Worm (Caenorhabditis elegans) whole organism, young adult: ENCODE measurements around the gene F48F5.8.

Source experiments
- B0019.2 ChIP-seq: fragments of 200-800 bp; sonication (Bioruptor generic); conservative IDR thresholded peaks from 2 replicates; pipeline ENCODE4 v1.3.6; 2022; ENCODE audit warnings: missing genetic modification reagents, missing genetic modification characterization, missing compliant biosample characterization
- C06A6.2 ChIP-seq: fragments of 200-800 bp; sonication (Bioruptor generic); conservative IDR thresholded peaks from 2 replicates; pipeline ENCODE4 v1.3.6; 2022; ENCODE audit warnings: missing genetic modification characterization, missing compliant biosample characterization
- C17E4.6 ChIP-seq: fragments of 200-800 bp; sonication (Bioruptor generic); IDR thresholded peaks from 2 replicates; pipeline ENCODE4 v1.3.6; 2022; ENCODE audit warnings: missing genetic modification reagents, missing genetic modification characterization, missing compliant biosample characterization
- F22D6.2 ChIP-seq: sonication (generic microtip); optimal IDR thresholded peaks from 2 replicates; lab custom pipeline; 2016; ENCODE audit warnings: mild to moderate bottlenecking, missing genetic modification characterization, missing compliant biosample characterization
- F23B12.7 ChIP-seq: sonication (generic microtip); optimal IDR thresholded peaks from 2 replicates; lab custom pipeline; 2017; ENCODE audit warnings: missing genetic modification characterization, mild to moderate bottlenecking, missing compliant biosample characterization, antibody characterized with exemption, moderate library complexity; ENCODE audit not compliant: insufficient read depth
- F37B4.10 ChIP-seq: fragments of 200-800 bp; sonication (Bioruptor generic); IDR thresholded peaks from 2 replicates; pipeline ENCODE4 v1.3.6; 2022; ENCODE audit warnings: missing genetic modification characterization, missing compliant biosample characterization
- F39B2.1 ChIP-seq: fragments of 200-800 bp; sonication (Bioruptor generic); IDR thresholded peaks from 2 replicates; pipeline ENCODE4 v1.3.6; 2022; ENCODE audit warnings: missing genetic modification reagents, missing genetic modification characterization, missing compliant biosample characterization
- K11D2.4 ChIP-seq: fragments of 200-800 bp; sonication (Bioruptor generic); IDR thresholded peaks from 2 replicates; pipeline ENCODE4 v1.3.6; 2022; ENCODE audit warnings: missing genetic modification reagents, missing genetic modification characterization, missing compliant biosample characterization
- K12H6.12 ChIP-seq: fragments of 200-800 bp; sonication (Bioruptor generic); optimal IDR thresholded peaks from 2 replicates; lab custom pipeline; 2018; ENCODE audit warnings: mild to moderate bottlenecking, missing genetic modification characterization, missing compliant biosample characterization
- T07F8.4 ChIP-seq: sonication (generic microtip); optimal IDR thresholded peaks from 2 replicates; lab custom pipeline; 2016; ENCODE audit warnings: mild to moderate bottlenecking, missing genetic modification characterization, moderate library complexity, missing compliant biosample characterization
- Y53F4B.3 ChIP-seq: fragments of 200-800 bp; sonication (Bioruptor generic); IDR thresholded peaks from 2 replicates; pipeline ENCODE4 v1.3.6; 2022; ENCODE audit warnings: missing genetic modification reagents, missing genetic modification characterization, missing compliant biosample characterization
- Y53G8AR.9 ChIP-seq: fragments of 200-800 bp; sonication (Bioruptor generic); conservative IDR thresholded peaks from 2 replicates; pipeline ENCODE4 v1.3.6; 2022; ENCODE audit warnings: missing genetic modification reagents, missing genetic modification characterization, missing compliant biosample characterization
- Y56A3A.18 ChIP-seq: fragments of 200-800 bp; sonication (Bioruptor generic); IDR thresholded peaks from 2 replicates; pipeline ENCODE4 v1.3.6; 2022; ENCODE audit warnings: missing genetic modification reagents, missing genetic modification characterization, missing compliant biosample characterization
- Y67H2A.10 ChIP-seq: fragments of 200-800 bp; sonication (Bioruptor generic); conservative IDR thresholded peaks from 2 replicates; pipeline ENCODE4 v1.3.6; 2022; ENCODE audit warnings: missing genetic modification reagents, missing genetic modification characterization, missing compliant biosample characterization
- aptf-2 ChIP-seq: fragments of 200-800 bp; sonication (Bioruptor generic); conservative IDR thresholded peaks from 2 replicates; pipeline ENCODE4 v1.3.6; 2022; ENCODE audit warnings: missing genetic modification reagents, missing genetic modification characterization, missing compliant biosample characterization
- atf-7 ChIP-seq: sonication (generic microtip); optimal IDR thresholded peaks from 2 replicates; lab custom pipeline; 2017; ENCODE audit warnings: mild to moderate bottlenecking, missing genetic modification characterization, missing compliant biosample characterization
- attf-5 ChIP-seq: fragments of 200-800 bp; sonication (Bioruptor generic); optimal IDR thresholded peaks from 2 replicates; lab custom pipeline; 2018; ENCODE audit warnings: mild to moderate bottlenecking, missing genetic modification characterization, missing compliant biosample characterization
- ccch-3 ChIP-seq: fragments of 200-800 bp; sonication (Bioruptor generic); optimal IDR thresholded peaks from 2 replicates; lab custom pipeline; 2018; ENCODE audit warnings: mild to moderate bottlenecking, missing genetic modification characterization, missing compliant biosample characterization
- cebp-1 ChIP-seq, 2 experiments: fragments of 200-800 bp in 1 of 2; sonication (Bioruptor generic) in 1 of 2; sonication (generic microtip) in 1 of 2; IDR thresholded peaks in 1 of 2; optimal IDR thresholded peaks in 1 of 2; 2 replicates each; pipeline versions ENCODE4 v1.3.6 to Lab custom; 2017 to 2022; ENCODE audit warnings: missing compliant biosample characterization in 2 of 2, missing genetic modification characterization in 2 of 2, mild to moderate bottlenecking in 1 of 2, missing genetic modification reagents in 1 of 2, moderate library complexity in 1 of 2
- cebp-2 ChIP-seq: fragments of 200-800 bp; sonication (Bioruptor generic); IDR thresholded peaks from 2 replicates; pipeline ENCODE4 v1.3.6; 2022; ENCODE audit warnings: missing genetic modification characterization, missing compliant biosample characterization
- chd-7 ChIP-seq: sonication (generic microtip); optimal IDR thresholded peaks from 2 replicates; lab custom pipeline; 2016; ENCODE audit warnings: mild to moderate bottlenecking, missing genetic modification characterization, moderate library complexity, missing compliant biosample characterization
- die-1 ChIP-seq: sonication (generic microtip); optimal IDR thresholded peaks from 2 replicates; lab custom pipeline; 2016; ENCODE audit warnings: missing genotype, mild to moderate bottlenecking, missing genetic modification characterization, missing compliant biosample characterization
- dox-1 ChIP-seq: fragments of 200-800 bp; sonication (Bioruptor generic); IDR thresholded peaks from 2 replicates; pipeline ENCODE4 v1.3.6; 2022; ENCODE audit warnings: missing genetic modification reagents, missing genetic modification characterization, missing compliant biosample characterization
- dpl-1 ChIP-seq: fragments of 150-350 bp; optimal IDR thresholded peaks from 2 replicates; lab custom pipeline; 2014; ENCODE audit warnings: missing biosample characterization, missing genetic modification reagents, missing genetic modification characterization
- ets-4 ChIP-seq: fragments of 200-800 bp; sonication (Bioruptor generic); optimal IDR thresholded peaks from 2 replicates; lab custom pipeline; 2018; ENCODE audit warnings: mild to moderate bottlenecking, missing genetic modification characterization, missing compliant biosample characterization
- hmg-1.2 ChIP-seq: fragments of 200-800 bp; sonication (Bioruptor generic); IDR thresholded peaks from 2 replicates; pipeline ENCODE4 v1.3.6; 2022; ENCODE audit warnings: missing genetic modification reagents, missing genetic modification characterization, missing compliant biosample characterization
- let-526 ChIP-seq: fragments of 200-800 bp; sonication (Bioruptor generic); IDR thresholded peaks from 2 replicates; pipeline ENCODE4 v1.3.6; 2022; ENCODE audit warnings: missing genetic modification reagents, missing genetic modification characterization, missing compliant biosample characterization
- let-607 ChIP-seq, 2 experiments: fragments of 200-800 bp in 1 of 2; sonication (Bioruptor generic) in 1 of 2; sonication (generic microtip) in 1 of 2; optimal IDR thresholded peaks; 2 replicates each; lab custom pipeline; 2016 to 2018; ENCODE audit warnings: mild to moderate bottlenecking in 2 of 2, missing compliant biosample characterization in 2 of 2, missing genetic modification characterization in 2 of 2, moderate library complexity in 2 of 2, missing genotype in 1 of 2
- lin-54 ChIP-seq: fragments of 200-800 bp; sonication (Bioruptor generic); optimal IDR thresholded peaks from 2 replicates; lab custom pipeline; 2018; ENCODE audit warnings: mild to moderate bottlenecking, missing genetic modification characterization, missing compliant biosample characterization
- madf-3 ChIP-seq: fragments of 200-800 bp; sonication (Bioruptor generic); IDR thresholded peaks from 2 replicates; pipeline ENCODE4 v1.3.6; 2022; ENCODE audit warnings: missing genetic modification reagents, missing genetic modification characterization, missing compliant biosample characterization
- mel-28 ChIP-seq: sonication (generic microtip); optimal IDR thresholded peaks from 2 replicates; lab custom pipeline; 2016; ENCODE audit warnings: borderline replicate concordance, mild to moderate bottlenecking, missing genetic modification characterization, missing compliant biosample characterization
- mxl-1 ChIP-seq: sonication (generic microtip); optimal IDR thresholded peaks from 2 replicates; lab custom pipeline; 2016; ENCODE audit warnings: missing genetic modification characterization, missing compliant biosample characterization
- nfya-2 ChIP-seq: fragments of 200-800 bp; sonication (Bioruptor generic); IDR thresholded peaks from 2 replicates; pipeline ENCODE4 v1.3.6; 2022; ENCODE audit warnings: missing genetic modification reagents, missing genetic modification characterization, missing compliant biosample characterization
- nfyb-1 ChIP-seq: fragments of 200-800 bp; sonication (Bioruptor generic); IDR thresholded peaks from 2 replicates; pipeline ENCODE4 v1.3.6; 2022; ENCODE audit warnings: missing genetic modification reagents, missing genetic modification characterization, missing compliant biosample characterization
- nhr-80 ChIP-seq: sonication (generic microtip); optimal IDR thresholded peaks from 2 replicates; lab custom pipeline; 2016; ENCODE audit warnings: missing genetic modification characterization, missing compliant biosample characterization
- nhr-90 ChIP-seq: sonication (generic microtip); optimal IDR thresholded peaks from 2 replicates; lab custom pipeline; 2016; ENCODE audit warnings: missing genotype, mild to moderate bottlenecking, missing genetic modification characterization, missing compliant biosample characterization
- pbrm-1 ChIP-seq: fragments of 200-800 bp; sonication (Bioruptor generic); IDR thresholded peaks from 2 replicates; pipeline ENCODE4 v1.3.6; 2022; ENCODE audit warnings: missing genetic modification reagents, missing genetic modification characterization, missing compliant biosample characterization
- pha-4 ChIP-seq: fragments of 150-350 bp; sonication (generic microtip); optimal IDR thresholded peaks from 2 replicates; lab custom pipeline; 2014; ENCODE audit warnings: missing biosample characterization, missing genetic modification reagents, missing genetic modification characterization
- rcor-1 ChIP-seq: fragments of 200-800 bp; sonication (Bioruptor generic); IDR thresholded peaks from 2 replicates; pipeline ENCODE4 v1.3.6; 2022; ENCODE audit warnings: missing genetic modification reagents, missing genetic modification characterization, missing compliant biosample characterization
- sdz-38 ChIP-seq: sonication (generic microtip); optimal IDR thresholded peaks from 2 replicates; lab custom pipeline; 2016; ENCODE audit warnings: missing genotype, missing genetic modification characterization, missing compliant biosample characterization
- snpc-4 ChIP-seq, 5 experiments: fragments of 150-350 bp in 1 of 5; sonication (generic microtip) in 4 of 5; optimal IDR thresholded peaks; 2 replicates each; lab custom pipeline; 2014 to 2018; ENCODE audit warnings: missing genetic modification characterization in 5 of 5, missing biosample characterization in 3 of 5, antibody characterized with exemption in 2 of 5, mild to moderate bottlenecking in 2 of 5, missing compliant biosample characterization in 2 of 5, missing genotype in 2 of 5, moderate library complexity in 2 of 5, missing genetic modification reagents in 1 of 5
- somi-1 ChIP-seq: fragments of 200-800 bp; sonication (Bioruptor generic); optimal IDR thresholded peaks from 2 replicates; lab custom pipeline; 2018; ENCODE audit warnings: mild to moderate bottlenecking, missing genetic modification characterization, missing compliant biosample characterization
- sptf-2 ChIP-seq: fragments of 200-800 bp; sonication (Bioruptor generic); optimal IDR thresholded peaks from 2 replicates; lab custom pipeline; 2018; ENCODE audit warnings: mild to moderate bottlenecking, missing genetic modification characterization, missing compliant biosample characterization
- tbx-9 ChIP-seq: sonication (generic microtip); optimal IDR thresholded peaks from 2 replicates; lab custom pipeline; 2016; ENCODE audit warnings: borderline replicate concordance, missing genetic modification characterization, inconsistent platforms, missing compliant biosample characterization
- tlf-1 ChIP-seq: fragments of 200-800 bp; sonication (Bioruptor generic); optimal IDR thresholded peaks from 2 replicates; lab custom pipeline; 2018; ENCODE audit warnings: mild to moderate bottlenecking, missing genetic modification characterization, missing compliant biosample characterization
- ztf-25 ChIP-seq: fragments of 200-800 bp; sonication (Bioruptor generic); IDR thresholded peaks from 2 replicates; pipeline ENCODE4 v1.3.6; 2022; ENCODE audit warnings: missing genetic modification reagents, missing genetic modification characterization, missing compliant biosample characterization

F48F5.8 gene

ce11 chrV:20417809-20418208 lies 7.3 kb upstream of the F48F5.8 start (continued):
- TF ChIP-seq dox-1: peak; percentile 13; the same call in 1 of the 2 replicates
- TF ChIP-seq mxl-1 (tag; lab: Kevin White, UChicago): no peak
- TF ChIP-seq mel-28: no peak
- TF ChIP-seq die-1 (tag; lab: Kevin White, UChicago): no peak
- TF ChIP-seq F22D6.2: no peak
- no peak for TF ChIP-seq sdz-38 (tag; lab: Kevin White, UChicago)
- peak; percentile 22 for TF ChIP-seq somi-1 (GFP tag; lab: Kevin White, UChicago)
- TF ChIP-seq sptf-2: no peak
- no peak for TF ChIP-seq let-607 (tag; optimal IDR thresholded peaks at IDR 0.05; lab: Kevin White, UChicago)
- TF ChIP-seq Y56A3A.18 (GFP tag; lab: Robert Waterston, UW): no peak
- TF ChIP-seq rcor-1 (GFP tag; lab: Robert Waterston, UW): no peak
- TF ChIP-seq ccch-3: no peak
- TF ChIP-seq K12H6.12 (tag; lab: Kevin White, UChicago): peak; percentile 55
- TF ChIP-seq nhr-90 (tag; lab: Kevin White, UChicago): no peak
- TF ChIP-seq Y67H2A.10 (GFP tag; lab: Robert Waterston, UW): no peak
- no peak for TF ChIP-seq Y53F4B.3
- TF ChIP-seq atf-7 (tag; lab: Kevin White, UChicago): no peak
- TF ChIP-seq C17E4.6: no peak
- no peak for TF ChIP-seq madf-3
- no peak for TF ChIP-seq F37B4.10
- TF ChIP-seq pbrm-1 (GFP tag; lab: Robert Waterston, UW): no peak
- no peak for TF ChIP-seq T07F8.4
- TF ChIP-seq nhr-80 (tag; lab: Kevin White, UChicago): peak; percentile 15
- TF ChIP-seq F39B2.1 (GFP tag; lab: Robert Waterston, UW): no peak
- TF ChIP-seq attf-5 (GFP tag; lab: Kevin White, UChicago): peak; percentile 46
- no peak for TF ChIP-seq B0019.2 (GFP tag; lab: Robert Waterston, UW)

ce11 chrV:20418768-20419167 lies 6.4 kb upstream of the F48F5.8 start:
- TF ChIP-seq dpl-1 (GFP tag; lab: Kevin White, UChicago): no peak
- peak; percentile 54; the same call in 1 of the 2 replicates for TF ChIP-seq C06A6.2 (GFP tag; lab: Robert Waterston, UW)
- peak; percentile 56 for TF ChIP-seq somi-1 (GFP tag; lab: Kevin White, UChicago)
- TF ChIP-seq nfya-2 (GFP tag; lab: Robert Waterston, UW): no peak
- no peak for TF ChIP-seq aptf-2 (GFP tag; lab: Robert Waterston, UW)
- peak; percentile 64; the same call in 1 of the 2 replicates for TF ChIP-seq Y53G8AR.9 (GFP tag; lab: Robert Waterston, UW)
- TF ChIP-seq ets-4: peak; percentile 32
- TF ChIP-seq sdz-38 (tag; lab: Kevin White, UChicago): no peak
- 0 out of 2 replicates have a peak, but pooled peaks have one; percentile 22 for TF ChIP-seq hmg-1.2 (GFP tag; lab: Robert Waterston, UW)
- 0 out of 2 replicates have a peak, but pooled peaks have one; percentile 48 for TF ChIP-seq K11D2.4 (GFP tag; lab: Robert Waterston, UW)
- TF ChIP-seq cebp-2 (GFP tag; lab: Robert Waterston, UW): no peak
- TF ChIP-seq pha-4: peak; percentile 10
- no peak for TF ChIP-seq ztf-25 (GFP tag; lab: Robert Waterston, UW)
- TF ChIP-seq tbx-9 (tag; lab: Kevin White, UChicago): no peak
- TF ChIP-seq let-526 (GFP tag; lab: Robert Waterston, UW): peak; percentile 66; the same call in 1 of the 2 replicates
- TF ChIP-seq lin-54 (GFP tag; lab: Kevin White, UChicago): peak; percentile 16
- TF ChIP-seq tlf-1 (GFP tag; lab: Kevin White, UChicago): no peak
- no peak for TF ChIP-seq F23B12.7 (tag; lab: Kevin White, UChicago)
- peak; percentile 42; the same call in 1 of the 2 replicates for TF ChIP-seq nfyb-1 (GFP tag; lab: Robert Waterston, UW)
- peak; percentile 63 for TF ChIP-seq nhr-80 (tag; lab: Kevin White, UChicago)
- TF ChIP-seq pbrm-1 (GFP tag; lab: Robert Waterston, UW): peak; percentile 51; the same call in 1 of the 2 replicates
- TF ChIP-seq chd-7 (tag; lab: Kevin White, UChicago): peak; percentile 61
- 0 out of 2 replicates have a peak, but pooled peaks have one; percentile 28 for TF ChIP-seq Y67H2A.10 (GFP tag; lab: Robert Waterston, UW)
- TF ChIP-seq snpc-4 (GFP tag; optimal IDR thresholded peaks at IDR 0.05; lab: Kevin White, UChicago): no peak
- TF ChIP-seq snpc-4 (tag; optimal IDR thresholded peaks at IDR 0.05; lab: Kevin White, UChicago): peak in 1 of 4 experiments; percentile 20
- TF ChIP-seq cebp-1 (GFP tag; IDR thresholded peaks at IDR 0.05; lab: Robert Waterston, UW): peak; percentile 51; the same call in 1 of the 2 replicates
- peak; percentile 87 for TF ChIP-seq cebp-1 (tag; optimal IDR thresholded peaks at IDR 0.05; lab: Kevin White, UChicago)
- peak; percentile 62 for TF ChIP-seq dox-1
- TF ChIP-seq attf-5 (GFP tag; lab: Kevin White, UChicago): peak; percentile 51
